Worm (Caenorhabditis elegans) whole organism, L3 larva: ENCODE data around the gene T06E4.21.

ENCODE experiments used
- R02D3.7 ChIP-seq: fragments of 150-350 bp; optimal IDR thresholded peaks from 2 replicates; lab custom pipeline; 2014; ENCODE audit warnings: missing biosample characterization, missing genetic modification characterization
- ZK546.5 ChIP-seq: sonication (generic microtip); optimal IDR thresholded peaks from 2 replicates; lab custom pipeline; 2017; ENCODE audit warnings: missing biosample characterization, missing genetic modification characterization
- ama-1 ChIP-seq: fragments of 150-350 bp; optimal IDR thresholded peaks from 2 replicates; lab custom pipeline; 2018
- ceh-16 ChIP-seq: sonication (generic microtip); optimal IDR thresholded peaks from 2 replicates; lab custom pipeline; 2017; ENCODE audit warnings: missing biosample characterization, missing genetic modification characterization
- ceh-28 ChIP-seq: fragments of 150-350 bp; optimal IDR thresholded peaks from 2 replicates; lab custom pipeline; 2014; ENCODE audit warnings: missing biosample characterization, missing genetic modification reagents, missing genetic modification characterization
- ceh-82 ChIP-seq: fragments of 150-350 bp; optimal IDR thresholded peaks from 2 replicates; lab custom pipeline; 2014; ENCODE audit warnings: missing biosample characterization, missing genetic modification characterization
- ceh-9 ChIP-seq: sonication (generic microtip); optimal IDR thresholded peaks from 2 replicates; lab custom pipeline; 2018; ENCODE audit warnings: missing biosample characterization, missing genetic modification characterization
- egl-27 ChIP-seq: sonication (generic microtip); optimal IDR thresholded peaks from 4 replicates; lab custom pipeline; 2017; ENCODE audit warnings: missing biosample characterization, missing genetic modification reagents, missing genetic modification characterization
- egl-5 ChIP-seq: fragments of 150-350 bp; optimal IDR thresholded peaks from 2 replicates; lab custom pipeline; 2017; ENCODE audit warnings: missing biosample characterization, missing genetic modification reagents, missing genetic modification characterization, inconsistent platforms
- elt-2 ChIP-seq: sonication (generic microtip); optimal IDR thresholded peaks from 2 replicates; lab custom pipeline; 2016; ENCODE audit warnings: missing genetic modification reagents, mild to moderate bottlenecking, missing genetic modification characterization, missing compliant biosample characterization
- elt-3 ChIP-seq, 3 experiments: fragments of 150-350 bp in 1 of 3; sonication (generic microtip) in 2 of 3; optimal IDR thresholded peaks; 2 replicates in 2 of 3; 4 replicates in 1 of 3; lab custom pipeline; 2014 to 2017; ENCODE audit warnings: missing biosample characterization in 3 of 3, missing genetic modification characterization in 3 of 3
- fkh-2 ChIP-seq: fragments of 150-350 bp; optimal IDR thresholded peaks from 2 replicates; lab custom pipeline; 2014; ENCODE audit warnings: missing biosample characterization, missing genetic modification reagents, missing genetic modification characterization
- fos-1 ChIP-seq: fragments of 150-350 bp; optimal IDR thresholded peaks from 2 replicates; lab custom pipeline; 2014; ENCODE audit warnings: missing biosample characterization, missing genetic modification characterization
- jun-1 ChIP-seq: fragments of 150-350 bp; optimal IDR thresholded peaks from 2 replicates; lab custom pipeline; 2014; ENCODE audit warnings: missing biosample characterization, missing genetic modification reagents, missing genetic modification characterization
- lin-39 ChIP-seq: fragments of 150-350 bp; optimal IDR thresholded peaks from 2 replicates; lab custom pipeline; 2018; ENCODE audit warnings: missing biosample characterization, missing genetic modification reagents, missing genetic modification characterization
- lsy-12 ChIP-seq: sonication (generic microtip); optimal IDR thresholded peaks from 2 replicates; lab custom pipeline; 2016; ENCODE audit warnings: mild to moderate bottlenecking, missing genetic modification characterization, missing compliant biosample characterization
- mml-1 ChIP-seq: fragments of 150-350 bp; sonication (generic microtip); optimal IDR thresholded peaks from 3 replicates; lab custom pipeline; 2014; ENCODE audit warnings: missing biosample characterization, missing genetic modification characterization
- nfya-1 ChIP-seq: sonication (generic microtip); optimal IDR thresholded peaks from 2 replicates; lab custom pipeline; 2017; ENCODE audit warnings: missing genetic modification characterization, mild to moderate bottlenecking, missing compliant biosample characterization, antibody characterized with exemption, moderate library complexity; ENCODE audit not compliant: insufficient read depth
- nhr-12 ChIP-seq: fragments of 150-350 bp; optimal IDR thresholded peaks from 2 replicates; lab custom pipeline; 2014; ENCODE audit warnings: missing biosample characterization, missing genetic modification characterization
- nhr-23 ChIP-seq: fragments of 150-350 bp; optimal IDR thresholded peaks from 2 replicates; lab custom pipeline; 2014; ENCODE audit warnings: missing biosample characterization, missing genetic modification reagents, missing genetic modification characterization
- nhr-237 ChIP-seq: fragments of 150-350 bp; optimal IDR thresholded peaks from 2 replicates; lab custom pipeline; 2014; ENCODE audit warnings: missing biosample characterization, missing genetic modification characterization
- nhr-28 ChIP-seq: fragments of 150-350 bp; optimal IDR thresholded peaks from 2 replicates; lab custom pipeline; 2014; ENCODE audit warnings: missing biosample characterization, missing genetic modification characterization
- nhr-76 ChIP-seq: fragments of 150-350 bp; sonication (generic microtip); optimal IDR thresholded peaks from 5 replicates; lab custom pipeline; 2014; ENCODE audit warnings: missing biosample characterization, missing genetic modification characterization
- nhr-77 ChIP-seq: fragments of 150-350 bp; optimal IDR thresholded peaks from 2 replicates; lab custom pipeline; 2014; ENCODE audit warnings: missing biosample characterization, missing genetic modification characterization
- pha-4 ChIP-seq: fragments of 150-350 bp; optimal IDR thresholded peaks from 2 replicates; lab custom pipeline; 2014; ENCODE audit warnings: missing biosample characterization, missing genetic modification reagents, missing genetic modification characterization
- pqm-1 ChIP-seq: fragments of 150-350 bp; optimal IDR thresholded peaks from 2 replicates; lab custom pipeline; 2017; ENCODE audit warnings: missing biosample characterization, missing genetic modification characterization, inconsistent platforms
- sea-2 ChIP-seq: fragments of 150-350 bp; sonication (generic microtip); optimal IDR thresholded peaks from 4 replicates; lab custom pipeline; 2014; ENCODE audit warnings: missing biosample characterization, missing genetic modification reagents, missing genetic modification characterization
- skn-1 ChIP-seq: fragments of 150-350 bp; optimal IDR thresholded peaks from 2 replicates; lab custom pipeline; 2014; ENCODE audit warnings: missing biosample characterization, missing genetic modification characterization
- zag-1 ChIP-seq: fragments of 150-350 bp; optimal IDR thresholded peaks from 2 replicates; lab custom pipeline; 2014; ENCODE audit warnings: missing biosample characterization, missing genetic modification characterization
- ztf-4 ChIP-seq: fragments of 150-350 bp; optimal IDR thresholded peaks from 2 replicates; lab custom pipeline; 2014; ENCODE audit warnings: missing biosample characterization, missing genetic modification characterization

Gene T06E4.21

ce11 chrV:9672495-9672894 lies 21.1 kb downstream of the T06E4.21 start:
- TF ChIP-seq nhr-23 (tag; lab: Kevin White, UChicago) (no peak), elt-2 (tag; lab: Kevin White, UChicago) (peak; percentile 70), nhr-28 (tag; lab: Kevin White, UChicago) (no peak)

DNA sequence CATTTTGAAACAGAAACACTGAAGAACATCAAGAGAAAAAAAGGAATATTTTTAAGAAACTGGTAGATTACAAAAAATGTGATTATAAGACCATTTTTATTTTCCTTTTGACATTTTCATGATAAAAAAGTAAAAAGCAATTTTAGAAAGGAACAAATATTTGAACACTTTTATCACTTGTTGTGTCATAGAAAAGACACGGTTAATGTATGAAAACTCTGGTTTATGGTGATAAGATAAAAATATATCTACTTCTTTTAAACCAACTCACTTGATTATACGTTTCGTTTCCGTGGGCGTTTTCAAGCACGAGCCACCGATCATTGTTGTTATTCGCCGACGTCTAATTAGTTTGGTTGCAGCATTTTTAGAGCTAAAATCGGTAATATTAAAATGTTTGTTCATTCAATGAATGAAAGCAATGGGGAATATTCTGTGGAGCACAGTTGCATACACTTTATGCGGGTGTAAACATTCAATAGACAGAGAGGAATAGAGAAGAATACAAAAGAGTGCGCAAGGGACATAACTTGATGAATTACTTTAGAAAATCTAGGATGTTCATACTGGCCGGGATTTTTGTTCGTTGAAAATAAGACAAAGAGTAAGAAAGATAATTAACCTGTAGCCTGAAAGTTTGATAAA lies 21.9 kb downstream of the T06E4.21 start, which contains the start of gene sulp-8:
Gene sulp-8 (minus strand): TSS at position 469 of the 645 bp plus-strand sequence.
- TF ChIP-seq pha-4 (tag; lab: Kevin White, UChicago) (peak; percentile 51), fkh-2 (no peak), ztf-4 (tag; lab: Kevin White, UChicago) (no peak), zag-1 (tag; lab: Kevin White, UChicago) (no peak), nhr-23 (tag; lab: Kevin White, UChicago) (no peak), sea-2 (GFP tag; lab: Kevin White, UChicago) (no peak), nhr-237 (tag; lab: Kevin White, UChicago) (no peak), elt-2 (tag; lab: Kevin White, UChicago) (peak; percentile 71)

ce11 chrV:9677977-9678376 lies 26.6 kb downstream of the T06E4.21 start, which contains the start of gene cthd-1:
cthd-1 (plus strand) TSS chrV:9678277.
- TF ChIP-seq zag-1 (tag; lab: Kevin White, UChicago) = no peak
- no peak for TF ChIP-seq ceh-9
- no peak for TF ChIP-seq skn-1

ce11 chrV:9679166-9679565 lies 27.8 kb downstream of the T06E4.21 start, which contains the start of gene ZK287.9:
ZK287.9 (plus strand) TSS chrV:9679357.
- TF ChIP-seq elt-2 (tag; lab: Kevin White, UChicago) (peak; percentile 67), ama-1 (lab: Kevin White, UChicago) (no peak), pqm-1 (tag; lab: Kevin White, UChicago) (peak; percentile 37)

- TF ChIP-seq nhr-237 (tag; lab: Kevin White, UChicago) (no peak), elt-3 (tag; optimal IDR thresholded peaks at IDR 0.05; lab: Kevin White, UChicago) (no peak), nhr-76 (no peak), fos-1 (tag; lab: Kevin White, UChicago) (no peak), ztf-4 (tag; lab: Kevin White, UChicago) (no peak), egl-5 (tag; lab: Kevin White, UChicago) (no peak)
These were observed 28.9 kb downstream of the T06E4.21 start for ce11 chrV:9680260-9680659.

- TF ChIP-seq jun-1 (no peak), nhr-28 (tag; lab: Kevin White, UChicago) (no peak), fkh-2 (no peak), egl-27 (tag; lab: Kevin White, UChicago) (no peak)
- TF ChIP-seq, all 47 proteins: peak for 0
These were observed 34.2 kb downstream of the T06E4.21 start, which contains the start of gene ZK287.4 for ce11 chrV:9685559-9685958. ZK287.4 (minus strand) TSS chrV:9685659.

DNA sequence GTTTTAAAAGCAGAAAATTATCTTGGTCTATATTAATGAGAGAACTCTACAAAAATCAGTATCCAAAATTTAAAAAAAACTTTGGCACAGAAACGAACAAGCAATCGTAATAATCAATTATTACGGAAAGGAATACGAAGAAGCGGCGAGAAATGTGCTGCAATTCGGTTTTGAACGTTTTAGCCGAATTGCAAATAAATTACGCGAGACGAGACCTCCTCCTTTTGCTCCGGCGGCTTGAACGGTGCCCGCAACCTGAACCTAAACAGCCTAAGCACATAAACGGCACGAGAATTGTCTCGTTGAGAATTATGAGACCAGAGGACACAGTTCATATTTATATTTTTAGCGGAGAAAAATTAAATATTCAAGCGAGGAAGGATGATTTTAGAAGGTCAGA lies 38.0 kb downstream of the T06E4.21 start:
- no peak for TF ChIP-seq fos-1 (tag; lab: Kevin White, UChicago)
- no peak for TF ChIP-seq nhr-77 (tag; lab: Kevin White, UChicago)
- TF ChIP-seq ama-1 (lab: Kevin White, UChicago) = peak; percentile 32

DNA sequence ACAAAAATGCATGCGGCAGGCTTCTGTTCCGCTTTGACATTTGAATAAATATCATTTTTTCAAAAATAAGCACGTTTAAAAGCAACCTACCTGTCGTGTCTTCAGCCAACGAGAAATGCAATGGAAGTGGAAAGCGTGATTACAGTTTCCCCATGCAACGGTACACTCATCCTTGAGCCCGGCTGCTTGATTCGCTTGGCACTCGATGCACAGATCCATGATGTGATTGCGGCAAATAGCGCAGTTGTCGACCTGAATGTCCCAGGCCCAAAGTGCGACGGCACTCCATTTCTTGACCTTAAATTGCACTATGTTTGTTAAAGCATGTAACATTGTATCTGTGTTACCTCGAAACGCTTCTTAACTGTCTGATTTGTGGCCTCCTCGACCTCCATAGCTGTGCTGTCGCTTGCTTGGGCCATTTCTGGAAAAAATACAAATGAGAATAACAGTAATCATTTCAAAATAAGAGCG lies 38.7 kb downstream of the T06E4.21 start, which contains the start of gene rbx-1:
Gene rbx-1 (minus strand): TSS at position 424 of the 474 bp plus-strand sequence.
- TF ChIP-seq nfya-1 (tag; lab: Kevin White, UChicago) = no peak
- no peak for TF ChIP-seq lin-39
- no peak for TF ChIP-seq pqm-1 (tag; lab: Kevin White, UChicago)
- no peak for TF ChIP-seq R02D3.7 (tag; lab: Kevin White, UChicago)
- no peak for TF ChIP-seq nhr-28 (tag; lab: Kevin White, UChicago)
- no peak for TF ChIP-seq ceh-28
- no peak for TF ChIP-seq fos-1 (tag; lab: Kevin White, UChicago)
- TF ChIP-seq ceh-16 (tag; lab: Kevin White, UChicago) = no peak
- TF ChIP-seq ceh-82 (tag; lab: Kevin White, UChicago) = no peak
- TF ChIP-seq lsy-12 (tag; lab: Kevin White, UChicago) = no peak
- TF ChIP-seq nhr-12 (tag; lab: Kevin White, UChicago) = no peak
- TF ChIP-seq nhr-23 (tag; lab: Kevin White, UChicago) = no peak
- no peak for TF ChIP-seq skn-1
- no peak for TF ChIP-seq ZK546.5 (tag; lab: Kevin White, UChicago)
- TF ChIP-seq mml-1 (tag; lab: Kevin White, UChicago) = no peak
- TF ChIP-seq egl-27 (tag; lab: Kevin White, UChicago) = no peak
- no peak for TF ChIP-seq nhr-237 (tag; lab: Kevin White, UChicago)
